Fruit fly (Drosophila melanogaster) S2 (cell line): ENCODE measurements around the gene Ect3.

Source experiments
- CG8478 ChIP-seq: fragments of >200 bp; optimal IDR thresholded peaks from 2 replicates; lab custom pipeline; 2018
- CTCF ChIP-seq, 2 experiments: fragments of >200 bp; optimal IDR thresholded peaks; 2 replicates each; lab custom pipeline; 2018

dm6 chr3R:11989206-11989605 is 9.9 kb upstream of the Ect3 start:
- TF ChIP-seq CG8478 (no peak), CTCF (optimal IDR thresholded peaks at IDR 0.05; lab: Kevin White, UChicago) (no peak)
